Fruit fly (Drosophila melanogaster) whole organism, prepupa: ENCODE measurements around the gene CG1440.

ENCODE experiments used
- CG10669 ChIP-seq: fragments of 200-800 bp; sonication (Bioruptor generic); optimal IDR thresholded peaks from 3 replicates; lab custom pipeline; 2018; ENCODE audit warnings: missing biosample characterization, mild to moderate bottlenecking, missing genetic modification characterization, moderate library complexity
- CG11762 ChIP-seq: fragments of 200-800 bp; sonication (Bioruptor generic); optimal IDR thresholded peaks from 3 replicates; lab custom pipeline; 2016; ENCODE audit warnings: missing biosample characterization, missing genetic modification characterization; ENCODE audit not compliant: insufficient read depth
- CG11902 ChIP-seq: fragments of 200-800 bp; sonication (Bioruptor generic); optimal IDR thresholded peaks from 3 replicates; lab custom pipeline; 2016; ENCODE audit warnings: missing biosample characterization, missing genetic modification characterization
- CG15336 ChIP-seq: fragments of 200-800 bp; sonication (Bioruptor generic); IDR thresholded peaks from 2 replicates; pipeline ENCODE4 v1.3.6; 2022; ENCODE audit warnings: missing biosample characterization, missing genetic modification characterization
- CG1621 ChIP-seq: fragments of 200-800 bp; sonication (Bioruptor generic); optimal IDR thresholded peaks from 3 replicates; lab custom pipeline; 2018; ENCODE audit warnings: missing biosample characterization, mild to moderate bottlenecking, missing genetic modification characterization
- CG16779 ChIP-seq: fragments of 200-800 bp; sonication (Bioruptor generic); optimal IDR thresholded peaks from 3 replicates; lab custom pipeline; 2017; ENCODE audit warnings: missing biosample characterization, mild to moderate bottlenecking, missing genetic modification characterization
- CG3032 ChIP-seq: fragments of 200-800 bp; optimal IDR thresholded peaks from 2 replicates; lab custom pipeline; 2019; ENCODE audit warnings: missing biosample characterization, mild to moderate bottlenecking, missing genetic modification characterization, moderate library complexity
- CG31627 ChIP-seq: fragments of 200-800 bp; sonication (Bioruptor generic); optimal IDR thresholded peaks from 3 replicates; lab custom pipeline; 2016; ENCODE audit warnings: missing biosample characterization, missing genetic modification characterization
- CG32006 ChIP-seq: fragments of 200-800 bp; sonication (Bioruptor generic); optimal IDR thresholded peaks from 3 replicates; lab custom pipeline; 2017; ENCODE audit warnings: missing biosample characterization, mild to moderate bottlenecking, missing genetic modification characterization
- CG34406 ChIP-seq: fragments of 200-800 bp; sonication (Bioruptor generic); optimal IDR thresholded peaks from 3 replicates; lab custom pipeline; 2016; ENCODE audit warnings: missing biosample characterization, missing genetic modification characterization
- CG3919 ChIP-seq: fragments of 200-800 bp; sonication (Bioruptor generic); optimal IDR thresholded peaks from 3 replicates; lab custom pipeline; 2016; ENCODE audit warnings: missing biosample characterization, missing genetic modification characterization
- CG4318 ChIP-seq: fragments of 200-800 bp; sonication (Bioruptor generic); optimal IDR thresholded peaks from 3 replicates; lab custom pipeline; 2017; ENCODE audit warnings: missing biosample characterization, mild to moderate bottlenecking, missing genetic modification characterization
- CG6163 ChIP-seq: fragments of 200-800 bp; sonication (Bioruptor generic); IDR thresholded peaks from 3 replicates; pipeline ENCODE4 v1.3.6; 2022; ENCODE audit warnings: missing biosample characterization, missing genetic modification characterization
- CG6276 ChIP-seq: fragments of 200-800 bp; sonication (Bioruptor generic); optimal IDR thresholded peaks from 2 replicates; lab custom pipeline; 2017; ENCODE audit warnings: missing biosample characterization, mild to moderate bottlenecking, missing genetic modification characterization
- CG6808 ChIP-seq: fragments of 200-800 bp; sonication (Bioruptor generic); optimal IDR thresholded peaks from 3 replicates; lab custom pipeline; 2017; ENCODE audit warnings: missing biosample characterization, missing genetic modification characterization, mild to moderate bottlenecking, moderate library complexity, missing genetic modification reagents
- CG6854 ChIP-seq: fragments of 200-800 bp; sonication (Bioruptor generic); optimal IDR thresholded peaks from 2 replicates; lab custom pipeline; 2017; ENCODE audit warnings: missing biosample characterization, mild to moderate bottlenecking, missing genetic modification characterization
- CG8319 ChIP-seq: fragments of 200-800 bp; sonication (Bioruptor generic); optimal IDR thresholded peaks from 3 replicates; lab custom pipeline; 2016; ENCODE audit warnings: missing biosample characterization, missing genetic modification characterization
- CG8632 ChIP-seq: fragments of 200-800 bp; sonication (Bioruptor generic); optimal IDR thresholded peaks from 3 replicates; lab custom pipeline; 2016; ENCODE audit warnings: missing biosample characterization, missing genetic modification characterization
- CG9139 ChIP-seq: fragments of 200-800 bp; sonication (Bioruptor generic); optimal IDR thresholded peaks from 3 replicates; lab custom pipeline; 2017; ENCODE audit warnings: missing biosample characterization, mild to moderate bottlenecking, missing genetic modification characterization
- Eip75B ChIP-seq: fragments of 200-800 bp; sonication (Bioruptor generic); optimal IDR thresholded peaks from 3 replicates; lab custom pipeline; 2016; ENCODE audit warnings: missing biosample characterization, missing genetic modification characterization
- Eip78C ChIP-seq: fragments of 200-800 bp; sonication (Bioruptor generic); peaks from one replicate; lab custom pipeline; 2016; ENCODE audit warnings: missing biosample characterization, missing genetic modification characterization
- Eip93F ChIP-seq: fragments of 200-800 bp; sonication (Bioruptor generic); optimal IDR thresholded peaks from 2 replicates; lab custom pipeline; 2016; ENCODE audit warnings: missing biosample characterization, mild to moderate bottlenecking, missing genetic modification characterization
- Ets21C ChIP-seq: fragments of 200-800 bp; sonication (Bioruptor generic); optimal IDR thresholded peaks from 3 replicates; lab custom pipeline; 2016; ENCODE audit warnings: missing biosample characterization, missing genetic modification characterization
- Ets96B ChIP-seq: fragments of 200-800 bp; optimal IDR thresholded peaks from 2 replicates; lab custom pipeline; 2019; ENCODE audit warnings: missing biosample characterization, mild to moderate bottlenecking, missing genetic modification characterization, moderate library complexity
- Gug ChIP-seq: fragments of 200-800 bp; sonication (Bioruptor generic); IDR thresholded peaks from 2 replicates; pipeline ENCODE4 v1.3.6; 2022; ENCODE audit warnings: missing biosample characterization, missing genetic modification characterization
- Hr39 ChIP-seq: fragments of 200-800 bp; sonication (Bioruptor generic); optimal IDR thresholded peaks from 2 replicates; lab custom pipeline; 2016; ENCODE audit warnings: missing biosample characterization, missing genetic modification characterization
- Hr4 ChIP-seq: fragments of 200-800 bp; sonication (Bioruptor generic); optimal IDR thresholded peaks from 3 replicates; lab custom pipeline; 2016; ENCODE audit warnings: missing biosample characterization, missing genetic modification characterization
- Lpt ChIP-seq: fragments of 200-800 bp; sonication (Bioruptor generic); optimal IDR thresholded peaks from 3 replicates; lab custom pipeline; 2016; ENCODE audit warnings: missing biosample characterization, missing genetic modification characterization
- Met ChIP-seq: fragments of 200-800 bp; sonication (Bioruptor generic); optimal IDR thresholded peaks from 3 replicates; lab custom pipeline; 2016; ENCODE audit warnings: missing biosample characterization, missing genetic modification characterization
- OdsH ChIP-seq: fragments of 200-800 bp; sonication (Bioruptor generic); optimal IDR thresholded peaks from 3 replicates; lab custom pipeline; 2016; ENCODE audit warnings: missing biosample characterization, missing genetic modification characterization
- Smox ChIP-seq: fragments of 200-800 bp; sonication (Bioruptor generic); optimal IDR thresholded peaks from 3 replicates; lab custom pipeline; 2016; ENCODE audit warnings: missing biosample characterization, missing genetic modification characterization
- Sox102F ChIP-seq: fragments of 200-800 bp; sonication (Bioruptor generic); optimal IDR thresholded peaks from 2 replicates; lab custom pipeline; 2016; ENCODE audit warnings: missing biosample characterization, mild to moderate bottlenecking, missing genetic modification characterization
- Sox14 ChIP-seq: fragments of 200-800 bp; sonication (Bioruptor generic); optimal IDR thresholded peaks from 3 replicates; lab custom pipeline; 2016; ENCODE audit warnings: missing biosample characterization, missing genetic modification characterization
- achi ChIP-seq: fragments of 200-800 bp; sonication (Bioruptor generic); optimal IDR thresholded peaks from 3 replicates; lab custom pipeline; 2016; ENCODE audit warnings: missing biosample characterization, missing genetic modification characterization
- acj6 ChIP-seq: fragments of 200-800 bp; sonication (Bioruptor generic); optimal IDR thresholded peaks from 3 replicates; lab custom pipeline; 2016; ENCODE audit warnings: missing biosample characterization, missing genetic modification characterization
- dac ChIP-seq: fragments of 200-800 bp; sonication (Bioruptor generic); optimal IDR thresholded peaks from 2 replicates; lab custom pipeline; 2017; ENCODE audit warnings: missing biosample characterization, mild to moderate bottlenecking, missing genetic modification characterization
- dsx ChIP-seq: fragments of 200-800 bp; optimal IDR thresholded peaks from 3 replicates; lab custom pipeline; 2019; ENCODE audit warnings: missing biosample characterization, mild to moderate bottlenecking, missing genetic modification characterization, moderate library complexity; ENCODE audit not compliant: poor library complexity, severe bottlenecking
- esn ChIP-seq: fragments of 200-800 bp; sonication (Bioruptor generic); optimal IDR thresholded peaks from 2 replicates; lab custom pipeline; 2016; ENCODE audit warnings: missing biosample characterization, mild to moderate bottlenecking, missing genetic modification characterization, moderate library complexity
- fd59A ChIP-seq: fragments of 200-800 bp; sonication (Bioruptor generic); optimal IDR thresholded peaks from 2 replicates; lab custom pipeline; 2017; ENCODE audit warnings: missing biosample characterization, mild to moderate bottlenecking, missing genetic modification characterization, missing genetic modification reagents
- fd85E ChIP-seq: fragments of 200-800 bp; sonication (Bioruptor generic); optimal IDR thresholded peaks from 3 replicates; lab custom pipeline; 2016; ENCODE audit warnings: missing biosample characterization, missing genetic modification characterization
- fkh ChIP-seq: fragments of 200-800 bp; sonication (Bioruptor generic); optimal IDR thresholded peaks from 3 replicates; lab custom pipeline; 2017; ENCODE audit warnings: missing biosample characterization, mild to moderate bottlenecking, missing genetic modification characterization, moderate library complexity
- net ChIP-seq: fragments of 200-800 bp; sonication (Bioruptor generic); optimal IDR thresholded peaks from 3 replicates; lab custom pipeline; 2016; ENCODE audit warnings: missing biosample characterization, missing genetic modification characterization
- pdm3 ChIP-seq: fragments of 200-800 bp; sonication (Bioruptor generic); optimal IDR thresholded peaks from 3 replicates; lab custom pipeline; 2016; ENCODE audit warnings: missing biosample characterization, missing genetic modification characterization
- salr ChIP-seq, 2 experiments: fragments of 200-800 bp; sonication (Bioruptor generic); optimal IDR thresholded peaks; 3 replicates each; lab custom pipeline; 2016 to 2018; ENCODE audit warnings: missing biosample characterization in 2 of 2, missing genetic modification characterization in 2 of 2, mild to moderate bottlenecking in 1 of 2
- spab ChIP-seq: fragments of 200-800 bp; sonication (Bioruptor generic); optimal IDR thresholded peaks from 2 replicates; lab custom pipeline; 2017; ENCODE audit warnings: missing biosample characterization, mild to moderate bottlenecking, missing genetic modification characterization, missing genetic modification reagents
- ss ChIP-seq, 2 experiments: fragments of 200-800 bp; sonication (Bioruptor generic); optimal IDR thresholded peaks; 2 replicates in 1 of 2; 3 replicates in 1 of 2; lab custom pipeline; 2017 to 2018; ENCODE audit warnings: mild to moderate bottlenecking in 2 of 2, missing biosample characterization in 2 of 2, missing genetic modification characterization in 2 of 2, moderate library complexity in 1 of 2

The CG1440 gene

dm6 chrX:8461147-8461546, 24.3 kb downstream of the CG1440 start, which contains the start of gene Es2:
TSS of gene Es2 (plus strand) at chrX:8461479.
- TF ChIP-seq Gug (GFP tag; lab: Robert Waterston, UW) (no peak), CG3919 (GFP tag; lab: Kevin White, UChicago) (no peak), dac (GFP tag; lab: Kevin White, UChicago) (no peak), fd59A (GFP tag; lab: Kevin White, UChicago) (no peak), CG8632 (GFP tag; lab: Kevin White, UChicago) (no peak), Eip75B (no peak), CG6854 (GFP tag; lab: Kevin White, UChicago) (no peak), salr (GFP tag; optimal IDR thresholded peaks at IDR 0.05; lab: Kevin White, UChicago) (no peak), achi (GFP tag; lab: Kevin White, UChicago) (no peak), Sox102F (GFP tag; lab: Kevin White, UChicago) (no peak), fkh (GFP tag; lab: Kevin White, UChicago) (no peak)

dm6 chrX:8464378-8465036, 27.6 kb downstream of the CG1440 start, which contains the start of gene Sptr:
TSS of gene Sptr (minus strand) at chrX:8464438.
- TF ChIP-seq CG3032 (peak; percentile 95), Ets21C (GFP tag; lab: Kevin White, UChicago) (peak; percentile 90), OdsH (GFP tag; lab: Kevin White, UChicago) (peak; percentile 93), salr (GFP tag; optimal IDR thresholded peaks at IDR 0.05; lab: Kevin White, UChicago) (peak; percentile 76 to 85), CG15336 (GFP tag; lab: Robert Waterston, UW) (peak; percentile 96), spab (GFP tag; lab: Kevin White, UChicago) (peak; percentile 89), CG31627 (GFP tag; lab: Kevin White, UChicago) (peak; percentile 92), Sox14 (GFP tag; lab: Kevin White, UChicago) (peak; percentile 92), Met (GFP tag; lab: Kevin White, UChicago) (peak; percentile 96), CG6808 (peak; percentile 92), net (peak; percentile 95), CG8632 (GFP tag; lab: Kevin White, UChicago) (peak; percentile 96), CG3919 (GFP tag; lab: Kevin White, UChicago) (peak; percentile 95), ss (GFP tag; optimal IDR thresholded peaks at IDR 0.05; lab: Kevin White, UChicago) (peak; percentile 92 to 96), CG16779 (tag; lab: Kevin White, UChicago) (peak; percentile 92), achi (GFP tag; lab: Kevin White, UChicago) (peak; percentile 94), esn (GFP tag; lab: Kevin White, UChicago) (peak; percentile 97), Ets96B (tag; lab: Kevin White, UChicago) (peak; percentile 95), Hr4 (GFP tag; lab: Kevin White, UChicago) (peak; percentile 90), Eip78C (GFP tag; lab: Kevin White, UChicago) (peak; percentile 99), CG8319 (peak; percentile 92), Eip93F (peak; percentile 82), Smox (GFP tag; lab: Kevin White, UChicago) (peak; percentile 95), fkh (GFP tag; lab: Kevin White, UChicago) (no peak), CG6276 (GFP tag; lab: Kevin White, UChicago) (peak; percentile 94), acj6 (GFP tag; lab: Kevin White, UChicago) (peak; percentile 94), CG1621 (peak; percentile 91), Hr39 (GFP tag; lab: Kevin White, UChicago) (peak; percentile 90), CG11902 (peak; percentile 86), CG34406 (GFP tag; lab: Kevin White, UChicago) (peak; percentile 94), CG10669 (GFP tag; lab: Kevin White, UChicago) (peak; percentile 90), Gug (GFP tag; lab: Robert Waterston, UW) (peak; percentile 91), CG6163 (GFP tag; lab: Robert Waterston, UW) (peak; percentile 96), dac (GFP tag; lab: Kevin White, UChicago) (peak; percentile 86), CG11762 (GFP tag; lab: Kevin White, UChicago) (peak; percentile 92), Eip75B (peak; percentile 95), CG32006 (GFP tag; lab: Kevin White, UChicago) (peak; percentile 93), pdm3 (GFP tag; lab: Kevin White, UChicago) (peak; percentile 95), CG9139 (GFP tag; lab: Kevin White, UChicago) (peak; percentile 92), Lpt (GFP tag; lab: Kevin White, UChicago) (peak; percentile 93), CG6854 (GFP tag; lab: Kevin White, UChicago) (peak; percentile 93), CG4318 (GFP tag; lab: Kevin White, UChicago) (peak; percentile 84), dsx (GFP tag; lab: Kevin White, UChicago) (peak; percentile 94), fd85E (GFP tag; lab: Kevin White, UChicago) (peak; percentile 88)
